Fruit fly (Drosophila melanogaster): ENCODE results near the gene CG31404.

DNA sequence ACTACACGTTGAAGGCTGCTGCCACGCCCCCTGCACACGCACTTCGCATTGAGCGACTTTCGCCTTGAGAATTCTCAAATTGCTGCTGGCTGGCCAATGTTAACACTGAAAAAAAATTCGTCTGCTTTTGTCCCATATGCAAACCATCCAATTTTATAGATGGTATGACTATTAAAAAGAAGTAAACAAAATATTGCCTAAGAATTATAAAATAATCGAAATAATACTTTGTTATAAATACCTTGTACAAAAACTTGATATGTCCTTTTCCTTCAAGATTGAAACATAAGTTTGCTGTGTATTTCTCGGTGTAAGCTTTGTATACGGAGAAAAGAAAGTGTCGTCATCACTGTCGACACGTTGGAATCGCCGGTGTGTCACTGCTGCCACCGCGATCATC, 12.9 kb downstream of the CG31404 start:
- TF ChIP-seq CG16779 (tag; optimal IDR thresholded peaks at IDR 0.05): no peak
- no peak for TF ChIP-seq CG9139 (GFP tag; optimal IDR thresholded peaks at IDR 0.05)

All from whole organism, prepupa.